Worm (Caenorhabditis elegans) whole organism, young adult: ENCODE data around the gene Y48G9A.11.

ENCODE experiments used
- B0261.1 ChIP-seq: sonication (generic microtip); optimal IDR thresholded peaks from 2 replicates; lab custom pipeline; 2016; ENCODE audit warnings: mild to moderate bottlenecking, missing genetic modification characterization, moderate library complexity, missing compliant biosample characterization
- C17E4.6 ChIP-seq: fragments of 200-800 bp; sonication (Bioruptor generic); IDR thresholded peaks from 2 replicates; pipeline ENCODE4 v1.3.6; 2022; ENCODE audit warnings: missing genetic modification reagents, missing genetic modification characterization, missing compliant biosample characterization
- F23B12.7 ChIP-seq: sonication (generic microtip); optimal IDR thresholded peaks from 2 replicates; lab custom pipeline; 2017; ENCODE audit warnings: missing genetic modification characterization, mild to moderate bottlenecking, missing compliant biosample characterization, antibody characterized with exemption, moderate library complexity; ENCODE audit not compliant: insufficient read depth
- F33H1.4 ChIP-seq: fragments of 200-800 bp; sonication (Bioruptor generic); IDR thresholded peaks from 2 replicates; pipeline ENCODE4 v1.3.6; 2022; ENCODE audit warnings: missing genetic modification reagents, missing genetic modification characterization, missing compliant biosample characterization
- F37B4.10 ChIP-seq: fragments of 200-800 bp; sonication (Bioruptor generic); IDR thresholded peaks from 2 replicates; pipeline ENCODE4 v1.3.6; 2022; ENCODE audit warnings: missing genetic modification characterization, missing compliant biosample characterization
- F39B2.1 ChIP-seq: fragments of 200-800 bp; sonication (Bioruptor generic); IDR thresholded peaks from 2 replicates; pipeline ENCODE4 v1.3.6; 2022; ENCODE audit warnings: missing genetic modification reagents, missing genetic modification characterization, missing compliant biosample characterization
- F49E8.2 ChIP-seq: sonication (generic microtip); optimal IDR thresholded peaks from 3 replicates; lab custom pipeline; 2017; ENCODE audit warnings: missing genetic modification characterization, mild to moderate bottlenecking, missing compliant biosample characterization, antibody characterized with exemption, moderate library complexity; ENCODE audit not compliant: insufficient read depth
- F55B11.4 ChIP-seq: sonication (generic microtip); optimal IDR thresholded peaks from 2 replicates; lab custom pipeline; 2016; ENCODE audit warnings: missing compliant biosample characterization, missing genetic modification characterization, borderline replicate concordance; ENCODE audit not compliant: insufficient read depth
- F57C9.4 ChIP-seq: sonication (generic microtip); optimal IDR thresholded peaks from 2 replicates; lab custom pipeline; 2017; ENCODE audit warnings: mild to moderate bottlenecking, missing genetic modification characterization, missing compliant biosample characterization
- K12H6.12 ChIP-seq: fragments of 200-800 bp; sonication (Bioruptor generic); optimal IDR thresholded peaks from 2 replicates; lab custom pipeline; 2018; ENCODE audit warnings: mild to moderate bottlenecking, missing genetic modification characterization, missing compliant biosample characterization
- T07F8.4 ChIP-seq: sonication (generic microtip); optimal IDR thresholded peaks from 2 replicates; lab custom pipeline; 2016; ENCODE audit warnings: mild to moderate bottlenecking, missing genetic modification characterization, moderate library complexity, missing compliant biosample characterization
- Y53F4B.3 ChIP-seq: fragments of 200-800 bp; sonication (Bioruptor generic); IDR thresholded peaks from 2 replicates; pipeline ENCODE4 v1.3.6; 2022; ENCODE audit warnings: missing genetic modification reagents, missing genetic modification characterization, missing compliant biosample characterization
- Y79H2A.3 ChIP-seq: fragments of 200-800 bp; sonication (Bioruptor generic); conservative IDR thresholded peaks from 2 replicates; pipeline ENCODE4 v1.3.6; 2022; ENCODE audit warnings: missing genetic modification reagents, missing genetic modification characterization, missing compliant biosample characterization
- Y95B8A.8 ChIP-seq: fragments of 200-800 bp; sonication (Bioruptor generic); IDR thresholded peaks from 2 replicates; pipeline ENCODE4 v1.3.6; 2022; ENCODE audit warnings: missing genetic modification reagents, missing genetic modification characterization, missing compliant biosample characterization
- aptf-2 ChIP-seq: fragments of 200-800 bp; sonication (Bioruptor generic); conservative IDR thresholded peaks from 2 replicates; pipeline ENCODE4 v1.3.6; 2022; ENCODE audit warnings: missing genetic modification reagents, missing genetic modification characterization, missing compliant biosample characterization
- athp-1 ChIP-seq: sonication (generic microtip); optimal IDR thresholded peaks from 2 replicates; lab custom pipeline; 2017; ENCODE audit warnings: mild to moderate bottlenecking, missing genetic modification characterization, missing compliant biosample characterization
- attf-6 ChIP-seq: fragments of 200-800 bp; sonication (Bioruptor generic); IDR thresholded peaks from 2 replicates; pipeline ENCODE4 v1.3.6; 2022; ENCODE audit warnings: missing genetic modification reagents, missing genetic modification characterization, missing compliant biosample characterization
- bed-2 ChIP-seq: fragments of 200-800 bp; sonication (Bioruptor generic); IDR thresholded peaks from 2 replicates; pipeline ENCODE4 v1.3.6; 2022; ENCODE audit warnings: missing genetic modification reagents, missing genetic modification characterization, missing compliant biosample characterization
- ccch-3 ChIP-seq: fragments of 200-800 bp; sonication (Bioruptor generic); optimal IDR thresholded peaks from 2 replicates; lab custom pipeline; 2018; ENCODE audit warnings: mild to moderate bottlenecking, missing genetic modification characterization, missing compliant biosample characterization
- ceh-27 ChIP-seq: fragments of 200-800 bp; sonication (Bioruptor generic); optimal IDR thresholded peaks from 2 replicates; lab custom pipeline; 2018; ENCODE audit warnings: mild to moderate bottlenecking, missing genetic modification characterization, moderate library complexity, missing compliant biosample characterization
- ceh-58 ChIP-seq: fragments of 200-800 bp; sonication (Bioruptor generic); IDR thresholded peaks from 2 replicates; pipeline ENCODE4 v1.3.6; 2022; ENCODE audit warnings: missing genetic modification characterization, missing compliant biosample characterization
- ceh-79 ChIP-seq: sonication (generic microtip); optimal IDR thresholded peaks from 2 replicates; lab custom pipeline; 2017; ENCODE audit warnings: mild to moderate bottlenecking, missing genetic modification characterization, missing compliant biosample characterization
- dpff-1 ChIP-seq: sonication (generic microtip); optimal IDR thresholded peaks from 2 replicates; lab custom pipeline; 2017; ENCODE audit warnings: mild to moderate bottlenecking, missing genetic modification characterization, missing compliant biosample characterization
- egrh-3 ChIP-seq: fragments of 200-800 bp; sonication (Bioruptor generic); IDR thresholded peaks from 2 replicates; pipeline ENCODE4 v1.3.6; 2022; ENCODE audit warnings: missing genetic modification reagents, missing genetic modification characterization, missing compliant biosample characterization
- ets-4 ChIP-seq: fragments of 200-800 bp; sonication (Bioruptor generic); optimal IDR thresholded peaks from 2 replicates; lab custom pipeline; 2018; ENCODE audit warnings: mild to moderate bottlenecking, missing genetic modification characterization, missing compliant biosample characterization
- gei-17 ChIP-seq: fragments of 200-800 bp; sonication (Bioruptor generic); optimal IDR thresholded peaks from 2 replicates; lab custom pipeline; 2018; ENCODE audit warnings: mild to moderate bottlenecking, missing genetic modification characterization, missing compliant biosample characterization
- him-1 ChIP-seq: sonication (generic microtip); optimal IDR thresholded peaks from 2 replicates; lab custom pipeline; 2016; ENCODE audit warnings: missing genotype, missing genetic modification reagents, missing genetic modification characterization, missing compliant biosample characterization
- hlh-12 ChIP-seq: sonication (generic microtip); optimal IDR thresholded peaks from 2 replicates; lab custom pipeline; 2016; ENCODE audit warnings: missing genetic modification characterization, missing compliant biosample characterization
- hrde-1 ChIP-seq: sonication (generic microtip); optimal IDR thresholded peaks from 2 replicates; lab custom pipeline; 2016; ENCODE audit warnings: missing genetic modification characterization, mild to moderate bottlenecking, missing compliant biosample characterization, moderate library complexity, missing genotype, missing genetic modification reagents, borderline replicate concordance
- hsf-1 ChIP-seq: fragments of 200-800 bp; sonication (Bioruptor generic); IDR thresholded peaks from 2 replicates; pipeline ENCODE4 v1.3.6; 2022; ENCODE audit warnings: missing genetic modification reagents, missing genetic modification characterization, missing compliant biosample characterization
- let-526 ChIP-seq: fragments of 200-800 bp; sonication (Bioruptor generic); IDR thresholded peaks from 2 replicates; pipeline ENCODE4 v1.3.6; 2022; ENCODE audit warnings: missing genetic modification reagents, missing genetic modification characterization, missing compliant biosample characterization
- let-607 ChIP-seq, 2 experiments: fragments of 200-800 bp in 1 of 2; sonication (Bioruptor generic) in 1 of 2; sonication (generic microtip) in 1 of 2; optimal IDR thresholded peaks; 2 replicates each; lab custom pipeline; 2016 to 2018; ENCODE audit warnings: mild to moderate bottlenecking in 2 of 2, missing compliant biosample characterization in 2 of 2, missing genetic modification characterization in 2 of 2, moderate library complexity in 2 of 2, missing genotype in 1 of 2
- lin-35 ChIP-seq, 3 experiments: fragments of 150-350 bp in 2 of 3; sonication (generic microtip) in 1 of 3; optimal IDR thresholded peaks; 2 replicates each; lab custom pipeline; 2014 to 2018; ENCODE audit warnings: missing biosample characterization in 3 of 3, missing genetic modification characterization in 3 of 3, missing genetic modification reagents in 3 of 3
- lin-54 ChIP-seq: fragments of 200-800 bp; sonication (Bioruptor generic); optimal IDR thresholded peaks from 2 replicates; lab custom pipeline; 2018; ENCODE audit warnings: mild to moderate bottlenecking, missing genetic modification characterization, missing compliant biosample characterization
- madf-10 ChIP-seq: sonication (generic microtip); optimal IDR thresholded peaks from 2 replicates; lab custom pipeline; 2016; ENCODE audit warnings: mild to moderate bottlenecking, missing genetic modification characterization, missing compliant biosample characterization
- madf-3 ChIP-seq: fragments of 200-800 bp; sonication (Bioruptor generic); IDR thresholded peaks from 2 replicates; pipeline ENCODE4 v1.3.6; 2022; ENCODE audit warnings: missing genetic modification reagents, missing genetic modification characterization, missing compliant biosample characterization
- mel-28 ChIP-seq: sonication (generic microtip); optimal IDR thresholded peaks from 2 replicates; lab custom pipeline; 2016; ENCODE audit warnings: borderline replicate concordance, mild to moderate bottlenecking, missing genetic modification characterization, missing compliant biosample characterization
- mes-4 ChIP-seq: sonication (generic microtip); optimal IDR thresholded peaks from 2 replicates; lab custom pipeline; 2016; ENCODE audit warnings: missing genotype, missing genetic modification characterization, missing compliant biosample characterization
- nfya-2 ChIP-seq: fragments of 200-800 bp; sonication (Bioruptor generic); IDR thresholded peaks from 2 replicates; pipeline ENCODE4 v1.3.6; 2022; ENCODE audit warnings: missing genetic modification reagents, missing genetic modification characterization, missing compliant biosample characterization
- pbrm-1 ChIP-seq: fragments of 200-800 bp; sonication (Bioruptor generic); IDR thresholded peaks from 2 replicates; pipeline ENCODE4 v1.3.6; 2022; ENCODE audit warnings: missing genetic modification reagents, missing genetic modification characterization, missing compliant biosample characterization
- repo-1 ChIP-seq: sonication (generic microtip); optimal IDR thresholded peaks from 2 replicates; lab custom pipeline; 2017; ENCODE audit warnings: mild to moderate bottlenecking, missing genetic modification characterization, missing compliant biosample characterization
- rpc-1 ChIP-seq, 2 experiments: fragments of 150-350 bp in 1 of 2; sonication (generic microtip) in 1 of 2; optimal IDR thresholded peaks; 2 replicates each; lab custom pipeline; 2014 to 2018; ENCODE audit warnings: missing biosample characterization in 1 of 2, missing genetic modification characterization in 1 of 2, missing genetic modification reagents in 1 of 2, missing genotype in 1 of 2
- sdz-38 ChIP-seq: sonication (generic microtip); optimal IDR thresholded peaks from 2 replicates; lab custom pipeline; 2016; ENCODE audit warnings: missing genotype, missing genetic modification characterization, missing compliant biosample characterization
- snpc-1.1 ChIP-seq: sonication (generic microtip); optimal IDR thresholded peaks from 2 replicates; lab custom pipeline; 2017; ENCODE audit warnings: missing genetic modification characterization, mild to moderate bottlenecking, missing compliant biosample characterization, antibody characterized with exemption, moderate library complexity, missing genotype, missing genetic modification reagents; ENCODE audit not compliant: insufficient read depth
- snpc-4 ChIP-seq, 5 experiments: fragments of 150-350 bp in 1 of 5; sonication (generic microtip) in 4 of 5; optimal IDR thresholded peaks; 2 replicates each; lab custom pipeline; 2014 to 2018; ENCODE audit warnings: missing genetic modification characterization in 5 of 5, missing biosample characterization in 3 of 5, antibody characterized with exemption in 2 of 5, mild to moderate bottlenecking in 2 of 5, missing compliant biosample characterization in 2 of 5, missing genotype in 2 of 5, moderate library complexity in 2 of 5, missing genetic modification reagents in 1 of 5
- zim-3 ChIP-seq: sonication (generic microtip); optimal IDR thresholded peaks from 2 replicates; lab custom pipeline; 2017; ENCODE audit warnings: mild to moderate bottlenecking, missing genetic modification characterization, moderate library complexity, missing compliant biosample characterization
- ztf-22 ChIP-seq: fragments of 200-800 bp; sonication (Bioruptor generic); optimal IDR thresholded peaks from 2 replicates; lab custom pipeline; 2018; ENCODE audit warnings: mild to moderate bottlenecking, missing genetic modification characterization, moderate library complexity, missing compliant biosample characterization
- ztf-6 ChIP-seq: fragments of 200-800 bp; sonication (Bioruptor generic); IDR thresholded peaks from 2 replicates; pipeline ENCODE4 v1.3.6; 2022; ENCODE audit warnings: missing genetic modification reagents, missing genetic modification characterization, missing compliant biosample characterization

The Y48G9A.11 gene

ce11 chrIII:2090695-2091094, 26.0 kb downstream of the Y48G9A.11 start (continued):
- TF ChIP-seq F55B11.4 (tag; lab: Kevin White, UChicago) (no peak), sdz-38 (tag; lab: Kevin White, UChicago) (no peak), F23B12.7 (tag; lab: Kevin White, UChicago) (no peak), ets-4 (GFP tag; lab: Kevin White, UChicago) (no peak), bed-2 (GFP tag; lab: Robert Waterston, UW) (no peak), madf-10 (tag; lab: Kevin White, UChicago) (no peak), F57C9.4 (tag; lab: Kevin White, UChicago) (no peak), pbrm-1 (0 out of 2 replicates have a peak, but pooled peaks have one; percentile 10), K12H6.12 (tag; lab: Kevin White, UChicago) (no peak), him-1 (tag; lab: Kevin White, UChicago) (no peak), F49E8.2 (no peak), rpc-1 (optimal IDR thresholded peaks at IDR 0.05; lab: Kevin White, UChicago) (no peak), rpc-1 (tag; optimal IDR thresholded peaks at IDR 0.05; lab: Kevin White, UChicago) (no peak), nfya-2 (GFP tag; lab: Robert Waterston, UW) (no peak), athp-1 (no peak), F37B4.10 (GFP tag; lab: Robert Waterston, UW) (no peak), B0261.1 (tag; lab: Kevin White, UChicago) (no peak), repo-1 (no peak), ceh-79 (no peak), egrh-3 (no peak), Y79H2A.3 (GFP tag; lab: Robert Waterston, UW) (no peak), Y53F4B.3 (GFP tag; lab: Robert Waterston, UW) (no peak), hlh-12 (tag; lab: Kevin White, UChicago) (no peak), let-607 (tag; optimal IDR thresholded peaks at IDR 0.05; lab: Kevin White, UChicago) (no peak), dpff-1 (no peak), mel-28 (tag; lab: Kevin White, UChicago) (no peak), F33H1.4 (no peak), snpc-4 (GFP tag; optimal IDR thresholded peaks at IDR 0.05; lab: Kevin White, UChicago) (no peak), snpc-4 (tag; optimal IDR thresholded peaks at IDR 0.05; lab: Kevin White, UChicago) (no peak), ztf-22 (GFP tag; lab: Kevin White, UChicago) (no peak), C17E4.6 (GFP tag; lab: Robert Waterston, UW) (no peak), ccch-3 (GFP tag; lab: Kevin White, UChicago) (no peak), T07F8.4 (tag; lab: Kevin White, UChicago) (no peak), lin-35 (GFP tag; optimal IDR thresholded peaks at IDR 0.05; lab: Kevin White, UChicago) (no peak), ceh-27 (GFP tag; lab: Kevin White, UChicago) (no peak), aptf-2 (GFP tag; lab: Robert Waterston, UW) (no peak), F39B2.1 (no peak), attf-6 (GFP tag; lab: Robert Waterston, UW) (no peak), madf-3 (GFP tag; lab: Robert Waterston, UW) (no peak), gei-17 (GFP tag; lab: Kevin White, UChicago) (no peak), ceh-58 (GFP tag; lab: Robert Waterston, UW) (no peak), ztf-6 (GFP tag; lab: Robert Waterston, UW) (no peak), lin-54 (GFP tag; lab: Kevin White, UChicago) (peak; percentile 7), mes-4 (tag; lab: Kevin White, UChicago) (no peak), let-526 (GFP tag; lab: Robert Waterston, UW) (no peak), snpc-1.1 (tag; lab: Kevin White, UChicago) (no peak), hrde-1 (no peak), Y95B8A.8 (GFP tag; lab: Robert Waterston, UW) (no peak), hsf-1 (GFP tag; lab: Robert Waterston, UW) (no peak), zim-3 (tag; lab: Kevin White, UChicago) (no peak)
